Worm (Caenorhabditis elegans): ENCODE data around the gene F13E9.19.

- TF ChIP-seq T22C8.4 (GFP tag; IDR thresholded peaks at IDR 0.05) (no peak; the same call in 1 of the 2 replicates), klf-2 (GFP tag; conservative IDR thresholded peaks at IDR 0.05) (no peak), ztf-23 (GFP tag; IDR thresholded peaks at IDR 0.05) (peak; percentile 18; the same call in 1 of the 2 replicates), ref-1 (GFP tag; conservative IDR thresholded peaks at IDR 0.05) (no peak), tab-1 (GFP tag; IDR thresholded peaks at IDR 0.05) (peak; percentile 51; the same call in 1 of the 2 replicates), med-1 (GFP tag; optimal IDR thresholded peaks at IDR 0.05; ENCODE audit: insufficient read depth) (no peak), flt-1 (GFP tag; IDR thresholded peaks at IDR 0.05) (0 out of 2 replicates have a peak, but pooled peaks have one; percentile 50), cog-1 (tag; optimal IDR thresholded peaks at IDR 0.05) (no peak)
These were observed 30.5 kb upstream of the F13E9.19 start, which contains the start of gene F13E9.11 for ce11 chrIV:10868629-10869251.

Data from whole organism, midembryonic.